Worm (Caenorhabditis elegans) whole organism, L4 larva: ENCODE measurements around the gene cki-1.

Experiments used
- D1046.2 ChIP-seq: fragments of 200-800 bp; sonication (Bioruptor generic); IDR thresholded peaks from 2 replicates; pipeline ENCODE4 v1.3.6; 2022; ENCODE audit warnings: missing genetic modification characterization, missing compliant biosample characterization
- F44E2.7 ChIP-seq: fragments of 200-800 bp; sonication (Bioruptor generic); IDR thresholded peaks from 2 replicates; pipeline ENCODE4 v2.1.2; 2022; ENCODE audit warnings: missing genetic modification characterization, missing compliant biosample characterization
- R02D3.7 ChIP-seq: fragments of 150-350 bp; sonication (generic microtip); optimal IDR thresholded peaks from 3 replicates; lab custom pipeline; 2014; ENCODE audit warnings: missing biosample characterization, missing genetic modification characterization
- T20F7.1 ChIP-seq: fragments of 200-800 bp; sonication (Bioruptor generic); optimal IDR thresholded peaks from 2 replicates; lab custom pipeline; 2018; ENCODE audit warnings: mild to moderate bottlenecking, missing genetic modification characterization, missing compliant biosample characterization
- aly-2 ChIP-seq: sonication (generic microtip); optimal IDR thresholded peaks from 2 replicates; lab custom pipeline; 2018; ENCODE audit warnings: missing biosample characterization, missing genetic modification characterization
- arid-1 ChIP-seq: fragments of 200-800 bp; sonication (Bioruptor generic); conservative IDR thresholded peaks from 2 replicates; pipeline ENCODE4 v1.3.6; 2022; ENCODE audit warnings: missing genetic modification reagents, missing genetic modification characterization, missing compliant biosample characterization
- ceh-20 ChIP-seq: fragments of 200-800 bp; sonication (Bioruptor generic); IDR thresholded peaks from 2 replicates; pipeline ENCODE4 v1.3.6; 2022; ENCODE audit warnings: missing genetic modification reagents, missing genetic modification characterization, missing compliant biosample characterization
- ceh-28 ChIP-seq: fragments of 150-350 bp; optimal IDR thresholded peaks from 2 replicates; lab custom pipeline; 2014; ENCODE audit warnings: missing biosample characterization, missing genetic modification reagents, missing genetic modification characterization
- ces-1 ChIP-seq: fragments of 150-350 bp; sonication (generic microtip); optimal IDR thresholded peaks from 4 replicates; lab custom pipeline; 2014; ENCODE audit warnings: missing biosample characterization, missing genetic modification reagents, missing genetic modification characterization
- cey-2 ChIP-seq: sonication (generic microtip); optimal IDR thresholded peaks from 3 replicates; lab custom pipeline; 2017; ENCODE audit warnings: missing genetic modification characterization, mild to moderate bottlenecking, missing compliant biosample characterization, antibody characterized with exemption, borderline replicate concordance; ENCODE audit not compliant: insufficient read depth
- daf-16 ChIP-seq, 3 experiments: sonication (generic microtip); optimal IDR thresholded peaks; 2 replicates each; lab custom pipeline; 2016 to 2017; ENCODE audit warnings: missing genetic modification characterization in 3 of 3, missing genetic modification reagents in 3 of 3, mild to moderate bottlenecking in 2 of 3, missing compliant biosample characterization in 2 of 3, missing biosample characterization in 1 of 3, moderate library complexity in 1 of 3
- daf-19 ChIP-seq: fragments of 200-800 bp; sonication (Bioruptor generic); conservative IDR thresholded peaks from 2 replicates; pipeline ENCODE4 v1.3.6; 2022; ENCODE audit warnings: missing genetic modification characterization, missing compliant biosample characterization
- dmd-6 ChIP-seq: fragments of 200-800 bp; sonication (Bioruptor generic); IDR thresholded peaks from 2 replicates; pipeline ENCODE4 v1.3.6; 2022; ENCODE audit warnings: missing genetic modification reagents, missing genetic modification characterization, missing compliant biosample characterization
- dmd-9 ChIP-seq: fragments of 200-800 bp; sonication (Bioruptor generic); IDR thresholded peaks from 2 replicates; pipeline ENCODE4 v1.3.6; 2022; ENCODE audit warnings: missing genetic modification reagents, missing genetic modification characterization, missing compliant biosample characterization
- dve-1 ChIP-seq: sonication (generic microtip); optimal IDR thresholded peaks from 2 replicates; lab custom pipeline; 2017; ENCODE audit warnings: antibody characterized with exemption, mild to moderate bottlenecking, missing genetic modification characterization, missing compliant biosample characterization; ENCODE audit not compliant: insufficient read depth
- fkh-10 ChIP-seq: fragments of 150-350 bp; optimal IDR thresholded peaks from 2 replicates; lab custom pipeline; 2014; ENCODE audit warnings: missing biosample characterization, missing genetic modification reagents, missing genetic modification characterization
- hlh-11 ChIP-seq: fragments of 200-800 bp; sonication (Bioruptor generic); optimal IDR thresholded peaks from 2 replicates; lab custom pipeline; 2018; ENCODE audit warnings: mild to moderate bottlenecking, missing genetic modification characterization, missing compliant biosample characterization
- hlh-30 ChIP-seq: sonication (generic microtip); optimal IDR thresholded peaks from 2 replicates; lab custom pipeline; 2017; ENCODE audit warnings: antibody characterized with exemption, mild to moderate bottlenecking, missing genetic modification characterization, missing compliant biosample characterization; ENCODE audit not compliant: insufficient read depth
- hmg-1.1 ChIP-seq: fragments of 200-800 bp; sonication (Bioruptor generic); IDR thresholded peaks from 2 replicates; pipeline ENCODE4 v1.3.6; 2022; ENCODE audit warnings: missing genetic modification reagents, missing genetic modification characterization, missing compliant biosample characterization
- lin-1 ChIP-seq: fragments of 200-800 bp; sonication (Bioruptor generic); IDR thresholded peaks from 2 replicates; pipeline ENCODE4 v1.3.6; 2022; ENCODE audit warnings: missing genetic modification reagents, missing genetic modification characterization, missing compliant biosample characterization
- lin-38 ChIP-seq: fragments of 200-800 bp; sonication (Bioruptor generic); IDR thresholded peaks from 2 replicates; pipeline ENCODE4 v1.3.6; 2022; ENCODE audit warnings: missing genetic modification reagents, missing genetic modification characterization, missing compliant biosample characterization
- lin-39 ChIP-seq: fragments of 150-350 bp; optimal IDR thresholded peaks from 2 replicates; lab custom pipeline; 2014; ENCODE audit warnings: missing biosample characterization, missing genetic modification reagents, missing genetic modification characterization
- lir-3 ChIP-seq: sonication (generic microtip); optimal IDR thresholded peaks from 2 replicates; lab custom pipeline; 2016; ENCODE audit warnings: mild to moderate bottlenecking, missing genetic modification characterization, missing compliant biosample characterization
- mdl-1 ChIP-seq, 2 experiments: fragments of 150-350 bp in 1 of 2; sonication (generic microtip) in 1 of 2; optimal IDR thresholded peaks; 2 replicates each; lab custom pipeline; 2014 to 2017; ENCODE audit warnings: missing biosample characterization in 2 of 2, missing genetic modification characterization in 2 of 2
- mdt-29 ChIP-seq: fragments of 200-800 bp; sonication (Bioruptor generic); IDR thresholded peaks from 2 replicates; pipeline ENCODE4 v1.3.6; 2022; ENCODE audit warnings: missing genetic modification reagents, missing genetic modification characterization, missing compliant biosample characterization
- mep-1 ChIP-seq: fragments of 150-350 bp; sonication (generic microtip); optimal IDR thresholded peaks from 3 replicates; lab custom pipeline; 2014; ENCODE audit warnings: missing biosample characterization, missing genetic modification characterization
- mes-2 ChIP-seq: sonication (generic microtip); optimal IDR thresholded peaks from 2 replicates; lab custom pipeline; 2016; ENCODE audit warnings: missing genotype, mild to moderate bottlenecking, missing genetic modification characterization, missing compliant biosample characterization; ENCODE audit not compliant: poor library complexity, severe bottlenecking
- nhr-111 ChIP-seq: fragments of 200-800 bp; sonication (Bioruptor generic); optimal IDR thresholded peaks from 2 replicates; lab custom pipeline; 2018; ENCODE audit warnings: mild to moderate bottlenecking, missing genetic modification characterization, missing compliant biosample characterization
- nhr-25 ChIP-seq: sonication (generic microtip); optimal IDR thresholded peaks from 2 replicates; lab custom pipeline; 2017; ENCODE audit warnings: missing genetic modification characterization, mild to moderate bottlenecking, missing compliant biosample characterization, antibody characterized with exemption, moderate library complexity, borderline replicate concordance; ENCODE audit not compliant: insufficient read depth
- nhr-28 ChIP-seq: fragments of 150-350 bp; optimal IDR thresholded peaks from 2 replicates; lab custom pipeline; 2014; ENCODE audit warnings: missing biosample characterization, missing genetic modification characterization
- nhr-41 ChIP-seq: fragments of 200-800 bp; sonication (Bioruptor generic); IDR thresholded peaks from 2 replicates; pipeline ENCODE4 v1.3.6; 2022; ENCODE audit warnings: missing genetic modification reagents, missing genetic modification characterization, missing compliant biosample characterization
- nhr-42 ChIP-seq: fragments of 200-800 bp; sonication (Bioruptor generic); IDR thresholded peaks from 2 replicates; pipeline ENCODE4 v1.3.6; 2022; ENCODE audit warnings: missing genetic modification characterization, missing compliant biosample characterization
- nhr-48 ChIP-seq: sonication (generic microtip); optimal IDR thresholded peaks from 2 replicates; lab custom pipeline; 2016; ENCODE audit warnings: mild to moderate bottlenecking, missing genetic modification characterization, missing compliant biosample characterization
- nhr-6 ChIP-seq: fragments of 150-350 bp; optimal IDR thresholded peaks from 2 replicates; lab custom pipeline; 2014; ENCODE audit warnings: missing biosample characterization, missing genetic modification characterization
- nhr-76 ChIP-seq: fragments of 150-350 bp; optimal IDR thresholded peaks from 2 replicates; lab custom pipeline; 2014; ENCODE audit warnings: missing biosample characterization, missing genetic modification characterization
- nhr-77 ChIP-seq: fragments of 150-350 bp; optimal IDR thresholded peaks from 2 replicates; lab custom pipeline; 2014; ENCODE audit warnings: missing biosample characterization, missing genetic modification characterization
- pha-4 ChIP-seq, 2 experiments: fragments of 150-350 bp in 1 of 2; fragments of 200-800 bp in 1 of 2; sonication (Bioruptor generic) in 1 of 2; IDR thresholded peaks in 1 of 2; optimal IDR thresholded peaks in 1 of 2; 2 replicates each; pipeline versions ENCODE4 v1.3.6 to Lab custom; 2014 to 2022; ENCODE audit warnings: missing genetic modification characterization in 2 of 2, missing genetic modification reagents in 2 of 2, missing biosample characterization in 1 of 2, missing compliant biosample characterization in 1 of 2
- php-3 ChIP-seq: fragments of 200-800 bp; sonication (Bioruptor generic); IDR thresholded peaks from 2 replicates; pipeline ENCODE4 v1.3.6; 2022; ENCODE audit warnings: missing genetic modification reagents, missing genetic modification characterization, missing compliant biosample characterization
- rbr-2 ChIP-seq: sonication (generic microtip); optimal IDR thresholded peaks from 2 replicates; lab custom pipeline; 2016; ENCODE audit warnings: missing genotype, missing genetic modification characterization, missing compliant biosample characterization
- saeg-2 ChIP-seq: fragments of 200-800 bp; sonication (Bioruptor generic); IDR thresholded peaks from 2 replicates; pipeline ENCODE4 v1.3.6; 2022; ENCODE audit warnings: missing genetic modification reagents, missing genetic modification characterization, missing compliant biosample characterization
- set-16 ChIP-seq: fragments of 200-800 bp; sonication (Bioruptor generic); IDR thresholded peaks from 2 replicates; pipeline ENCODE4 v1.3.6; 2022; ENCODE audit warnings: missing genetic modification reagents, missing genetic modification characterization, missing compliant biosample characterization
- skn-1 ChIP-seq: fragments of 150-350 bp; optimal IDR thresholded peaks from 2 replicates; lab custom pipeline; 2014; ENCODE audit warnings: missing biosample characterization, missing genetic modification characterization
- tag-97 ChIP-seq: fragments of 200-800 bp; sonication (Bioruptor generic); IDR thresholded peaks from 2 replicates; pipeline ENCODE4 v1.3.6; 2022; ENCODE audit warnings: missing genetic modification characterization, missing compliant biosample characterization
- unc-62 ChIP-seq, 3 experiments: fragments of 150-350 bp in 1 of 3; sonication (generic microtip); optimal IDR thresholded peaks in 2 of 3; peaks in 1 of 3; 1 replicate in 1 of 3; 2 replicates in 2 of 3; lab custom pipeline; 2014 to 2017; ENCODE audit warnings: missing biosample characterization in 3 of 3, missing genetic modification characterization in 3 of 3, missing genetic modification reagents in 3 of 3, missing genotype in 1 of 3
- zag-1 ChIP-seq: fragments of 150-350 bp; optimal IDR thresholded peaks from 2 replicates; lab custom pipeline; 2014; ENCODE audit warnings: missing biosample characterization, missing genetic modification characterization
- zip-11 ChIP-seq: fragments of 200-800 bp; sonication (Bioruptor generic); IDR thresholded peaks from 2 replicates; pipeline ENCODE4 v1.3.6; 2022; ENCODE audit warnings: missing genetic modification characterization, missing compliant biosample characterization
- ztf-7 ChIP-seq: fragments of 150-350 bp; optimal IDR thresholded peaks from 2 replicates; lab custom pipeline; 2014; ENCODE audit warnings: missing biosample characterization, missing genetic modification characterization

cki-1 gene

ce11 chrII:7777320-7777978 lies 33.6 kb upstream of the cki-1 start, which contains the start of gene mthf-1:
mthf-1 (minus strand) TSS chrII:7777823.
- TF ChIP-seq dmd-9: no peak
- peak; percentile 62 for TF ChIP-seq nhr-28 (tag; lab: Kevin White, UChicago)
- TF ChIP-seq ztf-7 (tag; lab: Kevin White, UChicago): no peak
- TF ChIP-seq arid-1 (GFP tag; lab: Robert Waterston, UW): no peak
- peak; percentile 24; the same call in 1 of the 2 replicates for TF ChIP-seq lin-38 (GFP tag; lab: Robert Waterston, UW)
- TF ChIP-seq ceh-20 (GFP tag; lab: Robert Waterston, UW): no peak
- TF ChIP-seq nhr-111 (GFP tag; lab: Kevin White, UChicago): no peak
- TF ChIP-seq nhr-6 (tag; lab: Kevin White, UChicago): peak; percentile 43
- no peak for TF ChIP-seq F44E2.7 (GFP tag; lab: Robert Waterston, UW)
- peak; percentile 90 for TF ChIP-seq nhr-41 (GFP tag; lab: Robert Waterston, UW)
- TF ChIP-seq R02D3.7 (tag; lab: Kevin White, UChicago): no peak
- peak; percentile 18 for TF ChIP-seq cey-2 (tag; lab: Kevin White, UChicago)
- peak; percentile 69; the same call in 1 of the 2 replicates for TF ChIP-seq lin-1 (GFP tag; lab: Robert Waterston, UW)
- no peak for TF ChIP-seq zip-11 (GFP tag; lab: Robert Waterston, UW)
- peak; percentile 7; the same call in 1 of the 2 replicates for TF ChIP-seq hmg-1.1
- peak; percentile 84 for TF ChIP-seq dve-1
- no peak for TF ChIP-seq lin-39 (tag; lab: Kevin White, UChicago)
- no peak for TF ChIP-seq php-3 (GFP tag; lab: Robert Waterston, UW)
- TF ChIP-seq set-16 (GFP tag; lab: Robert Waterston, UW): no peak
- TF ChIP-seq mes-2 (tag; lab: Kevin White, UChicago): peak; percentile 17
- TF ChIP-seq hlh-11: peak; percentile 69
- TF ChIP-seq saeg-2 (GFP tag; lab: Robert Waterston, UW): no peak
- peak; percentile 46; the same call in 1 of the 2 replicates for TF ChIP-seq pha-4 (GFP tag; IDR thresholded peaks at IDR 0.05; lab: Robert Waterston, UW)
- no peak for TF ChIP-seq pha-4 (tag; optimal IDR thresholded peaks at IDR 0.05; lab: Kevin White, UChicago)
- no peak for TF ChIP-seq skn-1 (tag; lab: Kevin White, UChicago)
- no peak for TF ChIP-seq unc-62 (GFP tag; optimal IDR thresholded peaks at IDR 0.05 in 1 of 2; lab: Kevin White, UChicago)
- no peak for TF ChIP-seq unc-62 (tag; optimal IDR thresholded peaks at IDR 0.05; lab: Kevin White, UChicago)
- TF ChIP-seq lir-3 (tag; lab: Kevin White, UChicago): no peak
- TF ChIP-seq mdt-29: no peak
- TF ChIP-seq ces-1: no peak
- TF ChIP-seq fkh-10: no peak
- TF ChIP-seq zag-1 (tag; lab: Kevin White, UChicago): no peak
- TF ChIP-seq nhr-77 (tag; lab: Kevin White, UChicago): peak; percentile 44
- no peak for TF ChIP-seq daf-16 (GFP tag; optimal IDR thresholded peaks at IDR 0.05; lab: Kevin White, UChicago)
- peak; percentile 73 for TF ChIP-seq daf-16 (tag; optimal IDR thresholded peaks at IDR 0.05; lab: Kevin White, UChicago)
- TF ChIP-seq mdl-1 (tag; optimal IDR thresholded peaks at IDR 0.05; lab: Kevin White, UChicago): peak in 1 of 2 experiments; percentile 26
- TF ChIP-seq nhr-48: peak; percentile 53
- peak; percentile 15 for TF ChIP-seq T20F7.1 (GFP tag; lab: Kevin White, UChicago)
- TF ChIP-seq nhr-42: no peak
- TF ChIP-seq nhr-25 (tag; lab: Kevin White, UChicago): no peak
- TF ChIP-seq aly-2 (tag; lab: Kevin White, UChicago): no peak
- TF ChIP-seq hlh-30 (tag; lab: Kevin White, UChicago): peak; percentile 66
- peak; percentile 77 for TF ChIP-seq dmd-6 (GFP tag; lab: Robert Waterston, UW)
- no peak for TF ChIP-seq ceh-28 (tag; lab: Kevin White, UChicago)
- TF ChIP-seq tag-97 (GFP tag; lab: Robert Waterston, UW): no peak
- peak; percentile 39 for TF ChIP-seq mep-1 (tag; lab: Kevin White, UChicago)
- no peak for TF ChIP-seq rbr-2 (tag; lab: Kevin White, UChicago)
- no peak for TF ChIP-seq nhr-76
- no peak for TF ChIP-seq daf-19
- no peak for TF ChIP-seq D1046.2 (GFP tag; lab: Robert Waterston, UW)
